Fruit fly (Drosophila melanogaster) whole organism, embryonic: Measurements from ENCODE around the gene CG7724.

Experiments
- ATbp ChIP-seq: fragments of 200-800 bp; sonication (Bioruptor generic); optimal IDR thresholded peaks from 2 replicates; lab custom pipeline; 2017; ENCODE audit warnings: missing biosample characterization, mild to moderate bottlenecking, missing genetic modification characterization, missing genetic modification reagents
- B-H2 ChIP-seq: fragments of 200-800 bp; sonication (Bioruptor generic); optimal IDR thresholded peaks from 2 replicates; lab custom pipeline; 2018; ENCODE audit warnings: missing biosample characterization, mild to moderate bottlenecking, missing genetic modification characterization
- CG10209 ChIP-seq: fragments of 200-800 bp; sonication (Bioruptor generic); optimal IDR thresholded peaks from 3 replicates; lab custom pipeline; 2017; ENCODE audit warnings: missing biosample characterization, mild to moderate bottlenecking, missing genetic modification characterization, missing genetic modification reagents
- CG10431 ChIP-seq: fragments of 200-800 bp; sonication (Bioruptor generic); optimal IDR thresholded peaks from 3 replicates; lab custom pipeline; 2018; ENCODE audit warnings: missing biosample characterization, mild to moderate bottlenecking, missing genetic modification characterization
- CG11085 ChIP-seq: fragments of 200-800 bp; sonication (Bioruptor generic); IDR thresholded peaks from 2 replicates; pipeline ENCODE4 v1.3.6; 2022; ENCODE audit warnings: missing biosample characterization, missing genetic modification characterization
- CG11696 ChIP-seq: fragments of 200-800 bp; sonication (Bioruptor generic); IDR thresholded peaks from 2 replicates; pipeline ENCODE4 v1.3.6; 2022; ENCODE audit warnings: missing biosample characterization, missing genetic modification characterization
- CG12236 ChIP-seq: fragments of 200-800 bp; sonication (Bioruptor generic); optimal IDR thresholded peaks from 2 replicates; lab custom pipeline; 2016; ENCODE audit warnings: missing biosample characterization, missing genetic modification characterization
- CG12299 ChIP-seq: fragments of 200-800 bp; sonication (Bioruptor generic); optimal IDR thresholded peaks from 2 replicates; lab custom pipeline; 2018; ENCODE audit warnings: missing biosample characterization, mild to moderate bottlenecking, missing genetic modification characterization
- CG12942 ChIP-seq: fragments of 200-800 bp; sonication (Bioruptor generic); optimal IDR thresholded peaks from 3 replicates; lab custom pipeline; 2016; ENCODE audit warnings: missing biosample characterization, missing genetic modification characterization
- CG17385 ChIP-seq: fragments of 200-800 bp; sonication (Bioruptor generic); optimal IDR thresholded peaks from 3 replicates; lab custom pipeline; 2018; ENCODE audit warnings: missing biosample characterization, mild to moderate bottlenecking, missing genetic modification characterization
- CG2120 ChIP-seq: fragments of 200-800 bp; sonication (Bioruptor generic); optimal IDR thresholded peaks from 3 replicates; lab custom pipeline; 2016; ENCODE audit warnings: missing biosample characterization, missing genetic modification characterization
- CG31365 ChIP-seq: fragments of 200-800 bp; sonication (Bioruptor generic); optimal IDR thresholded peaks from 2 replicates; lab custom pipeline; 2018; ENCODE audit warnings: missing biosample characterization, mild to moderate bottlenecking, missing genetic modification characterization
- CG32772 ChIP-seq: fragments of 200-800 bp; sonication (Bioruptor generic); IDR thresholded peaks from 2 replicates; pipeline ENCODE4 v1.3.6; 2022; ENCODE audit warnings: missing biosample characterization, missing genetic modification characterization
- CG3995 ChIP-seq: fragments of 200-800 bp; sonication (Bioruptor generic); optimal IDR thresholded peaks from 3 replicates; lab custom pipeline; 2016; ENCODE audit warnings: missing biosample characterization, missing genetic modification characterization
- CG7786 ChIP-seq: fragments of 200-800 bp; sonication (Bioruptor generic); optimal IDR thresholded peaks from 2 replicates; lab custom pipeline; 2016; ENCODE audit warnings: missing biosample characterization, missing genetic modification characterization
- CG7987 ChIP-seq: fragments of 200-800 bp; sonication (Bioruptor generic); optimal IDR thresholded peaks from 2 replicates; lab custom pipeline; 2018; ENCODE audit warnings: missing biosample characterization, mild to moderate bottlenecking, missing genetic modification characterization, moderate library complexity
- CG8765 ChIP-seq: fragments of 200-800 bp; sonication (Bioruptor generic); IDR thresholded peaks from 2 replicates; pipeline ENCODE4 v1.3.6; 2022; ENCODE audit warnings: missing biosample characterization, missing genetic modification characterization
- CG9215 ChIP-seq: fragments of 200-800 bp; sonication (Bioruptor generic); IDR thresholded peaks from 2 replicates; pipeline ENCODE4 v1.3.6; 2022; ENCODE audit warnings: missing biosample characterization, missing genetic modification characterization
- CG9797 ChIP-seq: fragments of 200-800 bp; sonication (Bioruptor generic); optimal IDR thresholded peaks from 3 replicates; lab custom pipeline; 2018; ENCODE audit warnings: missing biosample characterization, mild to moderate bottlenecking, missing genetic modification characterization
- CG9817 ChIP-seq: fragments of 200-800 bp; sonication (Bioruptor generic); optimal IDR thresholded peaks from 2 replicates; lab custom pipeline; 2018; ENCODE audit warnings: missing biosample characterization, mild to moderate bottlenecking, missing genetic modification characterization, moderate library complexity
- CG9932 ChIP-seq: fragments of 200-800 bp; sonication (Bioruptor generic); IDR thresholded peaks from 2 replicates; pipeline ENCODE4 v1.3.6; 2022; ENCODE audit warnings: missing biosample characterization, missing genetic modification characterization
- Dip2 ChIP-seq: fragments of 200-800 bp; sonication (Bioruptor generic); IDR thresholded peaks from 2 replicates; pipeline ENCODE4 v1.3.6; 2022; ENCODE audit warnings: missing biosample characterization, missing genetic modification characterization
- Elba2 ChIP-seq: fragments of 200-800 bp; sonication (Bioruptor generic); optimal IDR thresholded peaks from 3 replicates; lab custom pipeline; 2016; ENCODE audit warnings: missing biosample characterization, missing genetic modification characterization
- MTF-1 ChIP-seq: fragments of 200-800 bp; sonication (Bioruptor generic); optimal IDR thresholded peaks from 2 replicates; lab custom pipeline; 2018; ENCODE audit warnings: missing biosample characterization, mild to moderate bottlenecking, missing genetic modification characterization, borderline replicate concordance
- Max ChIP-seq: fragments of 200-800 bp; sonication (Bioruptor generic); optimal IDR thresholded peaks from 2 replicates; lab custom pipeline; 2016; ENCODE audit warnings: missing biosample characterization, mild to moderate bottlenecking, missing genetic modification characterization
- PHDP ChIP-seq: fragments of 200-800 bp; sonication (Bioruptor generic); optimal IDR thresholded peaks from 3 replicates; lab custom pipeline; 2018; ENCODE audit warnings: missing biosample characterization, mild to moderate bottlenecking, missing genetic modification characterization, moderate library complexity
- Rfx ChIP-seq: fragments of 200-800 bp; sonication (Bioruptor generic); IDR thresholded peaks from 2 replicates; pipeline ENCODE4 v1.3.6; 2022; ENCODE audit warnings: missing biosample characterization, missing genetic modification characterization
- YL-1 ChIP-seq: fragments of 200-800 bp; sonication (Bioruptor generic); optimal IDR thresholded peaks from 3 replicates; lab custom pipeline; 2017; ENCODE audit warnings: missing biosample characterization, mild to moderate bottlenecking, missing genetic modification characterization
- ac ChIP-seq: fragments of 200-800 bp; sonication (Bioruptor generic); optimal IDR thresholded peaks from 3 replicates; lab custom pipeline; 2017; ENCODE audit warnings: missing biosample characterization, mild to moderate bottlenecking, missing genetic modification characterization
- br ChIP-seq: fragments of >200 bp; optimal IDR thresholded peaks from 2 replicates; lab custom pipeline; 2017
- chm ChIP-seq: fragments of 200-800 bp; sonication (Bioruptor generic); IDR thresholded peaks from 2 replicates; pipeline ENCODE4 v1.3.6; 2022; ENCODE audit warnings: missing biosample characterization, missing genetic modification characterization
- crol ChIP-seq: fragments of 200-800 bp; sonication (Bioruptor generic); IDR thresholded peaks from 2 replicates; pipeline ENCODE4 v1.3.6; 2022; ENCODE audit warnings: missing biosample characterization, missing genetic modification characterization
- ewg ChIP-seq: fragments of 200-800 bp; sonication (Bioruptor generic); optimal IDR thresholded peaks from 3 replicates; lab custom pipeline; 2017; ENCODE audit warnings: mild to moderate bottlenecking, missing biosample characterization, missing genetic modification reagents, missing genetic modification characterization
- ham ChIP-seq: fragments of 200-800 bp; sonication (Bioruptor generic); IDR thresholded peaks from 2 replicates; pipeline ENCODE4 v1.3.6; 2022; ENCODE audit warnings: missing biosample characterization, missing genetic modification characterization
- kah ChIP-seq: fragments of 200-800 bp; sonication (Bioruptor generic); optimal IDR thresholded peaks from 2 replicates; lab custom pipeline; 2018; ENCODE audit warnings: missing biosample characterization, mild to moderate bottlenecking, missing genetic modification characterization
- kay ChIP-seq: fragments of 200-800 bp; sonication (Bioruptor generic); optimal IDR thresholded peaks from 2 replicates; lab custom pipeline; 2016; ENCODE audit warnings: missing biosample characterization, missing genetic modification characterization
- lbe ChIP-seq: fragments of 200-800 bp; sonication (Bioruptor generic); optimal IDR thresholded peaks from 2 replicates; lab custom pipeline; 2016; ENCODE audit warnings: missing biosample characterization, mild to moderate bottlenecking, missing genetic modification characterization
- lilli ChIP-seq: fragments of 200-800 bp; sonication (Bioruptor generic); optimal IDR thresholded peaks from 3 replicates; lab custom pipeline; 2016; ENCODE audit warnings: missing biosample characterization, missing genetic modification characterization
- nerfin-2 ChIP-seq: fragments of 200-800 bp; sonication (Bioruptor generic); IDR thresholded peaks from 2 replicates; pipeline ENCODE4 v1.3.6; 2022; ENCODE audit warnings: missing biosample characterization, missing genetic modification characterization; ENCODE audit not compliant: partially characterized antibody
- nom ChIP-seq: fragments of 200-800 bp; sonication (Bioruptor generic); optimal IDR thresholded peaks from 2 replicates; lab custom pipeline; 2017; ENCODE audit warnings: missing biosample characterization, missing genetic modification characterization, mild to moderate bottlenecking, moderate library complexity, missing genetic modification reagents
- p53 ChIP-seq: fragments of 200-800 bp; sonication (Bioruptor generic); optimal IDR thresholded peaks from 2 replicates; lab custom pipeline; 2016; ENCODE audit warnings: missing biosample characterization, missing genetic modification characterization
- pita ChIP-seq: fragments of 200-800 bp; sonication (Bioruptor generic); optimal IDR thresholded peaks from 2 replicates; lab custom pipeline; 2017; ENCODE audit warnings: missing biosample characterization, mild to moderate bottlenecking, missing genetic modification characterization
- pzg ChIP-seq: fragments of 200-800 bp; sonication (Bioruptor generic); optimal IDR thresholded peaks from 3 replicates; lab custom pipeline; 2018; ENCODE audit warnings: missing biosample characterization, mild to moderate bottlenecking, missing genetic modification characterization, moderate library complexity
- salm ChIP-seq: fragments of 200-800 bp; sonication (Bioruptor generic); optimal IDR thresholded peaks from 2 replicates; lab custom pipeline; 2018; ENCODE audit warnings: missing biosample characterization, mild to moderate bottlenecking, missing genetic modification characterization
- scrt ChIP-seq: fragments of 200-800 bp; sonication (Bioruptor generic); optimal IDR thresholded peaks from 2 replicates; lab custom pipeline; 2018; ENCODE audit warnings: missing biosample characterization, mild to moderate bottlenecking, missing genetic modification characterization, moderate library complexity
- sd ChIP-seq: fragments of 200-800 bp; sonication (Bioruptor generic); optimal IDR thresholded peaks from 3 replicates; lab custom pipeline; 2018; ENCODE audit warnings: missing biosample characterization, mild to moderate bottlenecking, missing genetic modification characterization, moderate library complexity
- tgo ChIP-seq: fragments of 200-800 bp; sonication (Bioruptor generic); IDR thresholded peaks from 3 replicates; pipeline ENCODE4 v1.3.6; 2022; ENCODE audit warnings: missing biosample characterization, missing genetic modification characterization
- tup ChIP-seq: fragments of 200-800 bp; sonication (Bioruptor generic); optimal IDR thresholded peaks from 2 replicates; lab custom pipeline; 2016; ENCODE audit warnings: missing biosample characterization, mild to moderate bottlenecking, missing genetic modification characterization, moderate library complexity
- tx ChIP-seq: fragments of 200-800 bp; sonication (Bioruptor generic); optimal IDR thresholded peaks from 2 replicates; lab custom pipeline; 2016; ENCODE audit warnings: missing biosample characterization, missing genetic modification characterization
- wek ChIP-seq: fragments of 200-800 bp; sonication (Bioruptor generic); optimal IDR thresholded peaks from 3 replicates; lab custom pipeline; 2018; ENCODE audit warnings: missing biosample characterization, mild to moderate bottlenecking, missing genetic modification characterization, moderate library complexity
- zfh1 ChIP-seq: fragments of 200-800 bp; sonication (Bioruptor generic); IDR thresholded peaks from 3 replicates; pipeline ENCODE4 v1.3.6; 2022; ENCODE audit warnings: missing biosample characterization, missing genetic modification characterization
- zfh2 ChIP-seq: fragments of 200-800 bp; sonication (Bioruptor generic); optimal IDR thresholded peaks from 2 replicates; lab custom pipeline; 2016; ENCODE audit warnings: missing biosample characterization, missing genetic modification characterization

The CG7724 gene

DNA sequence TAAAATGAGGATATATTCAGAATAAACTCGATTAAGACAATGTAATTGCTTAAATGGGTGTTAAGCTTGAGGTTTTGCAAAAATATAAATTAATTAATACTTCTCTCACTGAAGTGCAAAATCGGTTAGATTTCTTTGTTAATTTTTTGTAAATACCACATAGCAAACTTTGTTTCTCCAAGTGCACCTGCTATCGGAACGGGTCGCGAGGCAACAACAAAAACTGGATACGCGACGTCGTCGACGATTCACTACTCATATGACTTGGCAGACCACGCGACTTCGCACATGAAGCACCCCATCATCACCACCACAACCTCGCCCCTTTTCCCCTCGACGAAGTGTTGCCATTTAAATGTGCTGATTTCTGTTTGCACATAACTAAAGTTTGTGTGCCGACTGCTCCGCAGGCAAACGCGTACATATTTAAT is 48.4 kb upstream of the CG7724 start (continued):
- TF ChIP-seq CG12299 (tag; lab: Kevin White, UChicago): no peak
- TF ChIP-seq tgo: peak; percentile 38; the same call in 1 of the 3 replicates
- peak; percentile 31; the same call in 1 of the 2 replicates for TF ChIP-seq CG11696 (GFP tag; lab: Robert Waterston, UW)
- TF ChIP-seq CG32772 (GFP tag; lab: Robert Waterston, UW): 0 out of 2 replicates have a peak, but pooled peaks have one; percentile 36
- no peak for TF ChIP-seq MTF-1 (GFP tag; lab: Kevin White, UChicago)
- peak; percentile 35 for TF ChIP-seq CG9817 (tag; lab: Kevin White, UChicago)
- no peak for TF ChIP-seq B-H2 (GFP tag; lab: Kevin White, UChicago)
- TF ChIP-seq Max (GFP tag; lab: Kevin White, UChicago): no peak
- no peak for TF ChIP-seq kay (GFP tag; lab: Kevin White, UChicago)
- no peak for TF ChIP-seq chm
- no peak for TF ChIP-seq zfh2
- peak; percentile 26 for TF ChIP-seq CG10209 (GFP tag; lab: Kevin White, UChicago)
- peak; percentile 36 for TF ChIP-seq PHDP (tag; lab: Kevin White, UChicago)
- TF ChIP-seq br (lab: Kevin White, UChicago): no peak
- no peak for TF ChIP-seq sd (tag; lab: Kevin White, UChicago)
- no peak for TF ChIP-seq tup (GFP tag; lab: Kevin White, UChicago)
- TF ChIP-seq zfh1 (GFP tag; lab: Robert Waterston, UW): no peak
- TF ChIP-seq CG3995 (GFP tag; lab: Kevin White, UChicago): no peak
- TF ChIP-seq nom (GFP tag; lab: Kevin White, UChicago): peak; percentile 11
- TF ChIP-seq CG2120: peak; percentile 31
- TF ChIP-seq CG31365 (tag; lab: Kevin White, UChicago): no peak
- TF ChIP-seq CG17385 (GFP tag; lab: Kevin White, UChicago): no peak
- TF ChIP-seq ham: no peak
- no peak for TF ChIP-seq nerfin-2 (GFP tag; lab: Robert Waterston, UW)
- no peak for TF ChIP-seq ATbp (GFP tag; lab: Kevin White, UChicago)
- TF ChIP-seq YL-1 (GFP tag; lab: Kevin White, UChicago): no peak
- no peak for TF ChIP-seq p53 (GFP tag; lab: Kevin White, UChicago)
- TF ChIP-seq lilli (GFP tag; lab: Kevin White, UChicago): peak; percentile 13
- no peak for TF ChIP-seq CG12942
- TF ChIP-seq Elba2: no peak
- TF ChIP-seq ewg (GFP tag; lab: Kevin White, UChicago): no peak
- TF ChIP-seq CG9215 (GFP tag; lab: Robert Waterston, UW): no peak; the same call in 1 of the 2 replicates
- TF ChIP-seq CG7987 (GFP tag; lab: Kevin White, UChicago): no peak
- no peak for TF ChIP-seq pzg
- TF ChIP-seq salm: no peak
- TF ChIP-seq crol (GFP tag; lab: Robert Waterston, UW): peak; percentile 76
- TF ChIP-seq CG7786: no peak
- no peak for TF ChIP-seq scrt (GFP tag; lab: Kevin White, UChicago)
- TF ChIP-seq wek: no peak
- no peak; the same call in 1 of the 2 replicates for TF ChIP-seq CG9932
- TF ChIP-seq tx (GFP tag; lab: Kevin White, UChicago): no peak
- no peak for TF ChIP-seq ac (GFP tag; lab: Kevin White, UChicago)
- no peak for TF ChIP-seq CG8765 (GFP tag; lab: Robert Waterston, UW)
- no peak for TF ChIP-seq CG9797 (GFP tag; lab: Kevin White, UChicago)
- TF ChIP-seq lbe: peak; percentile 19
- no peak for TF ChIP-seq pita (GFP tag; lab: Kevin White, UChicago)
- no peak for TF ChIP-seq CG10431 (GFP tag; lab: Kevin White, UChicago)
- peak; percentile 15; the same call in 1 of the 2 replicates for TF ChIP-seq CG11085 (GFP tag; lab: Robert Waterston, UW)
- TF ChIP-seq Rfx (GFP tag; lab: Robert Waterston, UW): peak; percentile 69
- TF ChIP-seq CG12236 (GFP tag; lab: Kevin White, UChicago): no peak
- no peak for TF ChIP-seq kah (GFP tag; lab: Kevin White, UChicago)
- no peak for TF ChIP-seq Dip2 (GFP tag; lab: Robert Waterston, UW)
